4 fruit fly cellular contexts compared by ENCODE assay signal in the genomic region with DNA sequence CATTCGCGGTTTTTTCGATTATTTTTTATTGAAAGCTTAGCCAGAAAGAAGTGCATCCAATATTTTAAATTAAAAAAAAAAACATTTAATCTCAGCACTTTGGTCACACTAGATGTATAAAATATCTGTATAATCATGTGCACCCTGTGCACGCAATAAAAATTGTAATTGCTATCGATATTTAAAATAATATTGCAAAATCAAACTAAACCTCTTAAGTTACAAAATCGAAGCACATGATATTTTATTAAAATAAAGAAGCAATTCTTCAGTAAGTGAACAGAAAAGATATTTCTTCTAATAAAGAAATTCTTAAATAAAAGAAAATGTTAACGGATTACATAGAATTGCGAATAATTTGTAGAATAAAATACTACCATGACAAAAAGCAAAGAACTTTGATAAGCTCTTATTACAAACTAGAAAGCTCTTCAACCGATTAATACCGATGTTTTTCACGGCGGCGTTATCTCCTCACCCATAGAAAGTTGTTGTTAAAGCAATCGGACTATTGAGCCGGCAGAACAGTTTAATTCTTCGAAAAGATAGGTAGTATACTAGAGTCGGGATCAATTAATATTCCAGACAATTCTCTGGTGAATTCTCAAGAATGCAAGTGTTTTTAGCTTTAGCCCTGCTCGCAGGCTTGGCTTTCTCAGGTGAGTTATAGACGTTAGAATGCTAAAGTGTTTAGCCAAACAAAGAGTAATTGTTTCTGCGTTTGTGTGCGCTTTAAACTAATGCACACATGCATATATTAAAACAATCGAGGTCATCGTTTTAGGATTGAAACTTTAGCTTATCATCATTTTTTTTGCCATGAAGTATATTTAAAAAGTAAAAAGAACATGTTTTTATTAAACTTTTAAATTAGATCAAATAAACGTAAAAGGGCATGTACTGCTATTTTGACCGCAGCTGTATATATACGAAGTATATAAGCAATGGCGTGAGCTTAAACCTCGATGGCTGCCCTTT.
A peak's percentile ranks its signal among the peaks of the same experiment; 100 is the strongest.
TF ChIP-seq lines count a peak whose summit lies in the region.

CtsK1 (plus strand) TSS at position 490 of the 978 bp plus-strand sequence.

TF ChIP-seq in whole organism, adult, 20 proteins besides CTCF, POLR2A, EP300 and RAD21 (continued from another document):
- TF ChIP-seq Mnt (GFP tag; optimal IDR thresholded peaks at IDR 0.05; lab: Kevin White, UChicago) = no peak
- peak; percentile 63 for TF ChIP-seq ovo (GFP tag; optimal IDR thresholded peaks at IDR 0.05; lab: Kevin White, UChicago)
- peak; percentile 63 for TF ChIP-seq CG12768 (GFP tag; optimal IDR thresholded peaks at IDR 0.05; lab: Kevin White, UChicago)
- peak; percentile 22 for TF ChIP-seq pad (GFP tag; optimal IDR thresholded peaks at IDR 0.05; lab: Kevin White, UChicago)

TF ChIP-seq in whole organism, embryonic, 481 proteins besides CTCF, POLR2A, EP300 and RAD21 (continued from another document and continues in another):
- TF ChIP-seq fru (optimal IDR thresholded peaks at IDR 0.05; lab: Kevin White, UChicago) (no peak), Bteb2 (GFP tag; optimal IDR thresholded peaks at IDR 0.05; lab: Kevin White, UChicago) (no peak), da (GFP tag; optimal IDR thresholded peaks at IDR 0.05; lab: Kevin White, UChicago) (no peak), CG9727 (GFP tag; optimal IDR thresholded peaks at IDR 0.05; lab: Kevin White, UChicago) (peak; percentile 12), hbn (GFP tag; IDR thresholded peaks at IDR 0.05; lab: Robert Waterston, UW; ENCODE audit: partially characterized antibody) (peak; percentile 72), yki (optimal IDR thresholded peaks at IDR 0.05; lab: Kevin White, UChicago) (no peak), CG11398 (GFP tag; optimal IDR thresholded peaks at IDR 0.05; lab: Kevin White, UChicago) (no peak), Hr51 (GFP tag; optimal IDR thresholded peaks at IDR 0.05; lab: Kevin White, UChicago) (peak in 1 of 2 experiments; percentile 25), tin (GFP tag; optimal IDR thresholded peaks at IDR 0.05; lab: Kevin White, UChicago) (no peak), HmgZ (tag; optimal IDR thresholded peaks at IDR 0.05; lab: Kevin White, UChicago) (no peak), CG15514 (GFP tag; optimal IDR thresholded peaks at IDR 0.05; lab: Kevin White, UChicago) (no peak), Bgb (GFP tag; IDR thresholded peaks at IDR 0.05; lab: Robert Waterston, UW; ENCODE audit: partially characterized antibody) (peak; percentile 72; the same call in 1 of the 2 replicates), CG13123 (GFP tag; optimal IDR thresholded peaks at IDR 0.05; lab: Kevin White, UChicago) (no peak), ac (GFP tag; optimal IDR thresholded peaks at IDR 0.05; lab: Kevin White, UChicago) (no peak), tll (GFP tag; optimal IDR thresholded peaks at IDR 0.05; lab: Kevin White, UChicago) (no peak), CG31365 (tag; optimal IDR thresholded peaks at IDR 0.05; lab: Kevin White, UChicago) (no peak), Trl (optimal IDR thresholded peaks at IDR 0.05; lab: Kevin White, UChicago) (no peak), Trl (GFP tag; optimal IDR thresholded peaks at IDR 0.05; lab: Kevin White, UChicago) (no peak), CG16813 (GFP tag; IDR thresholded peaks at IDR 0.05; lab: Robert Waterston, UW; ENCODE audit: partially characterized antibody) (peak; percentile 48), Hand (GFP tag; optimal IDR thresholded peaks at IDR 0.05; lab: Kevin White, UChicago) (no peak), ERR (GFP tag; optimal IDR thresholded peaks at IDR 0.05; lab: Kevin White, UChicago) (no peak), p53 (GFP tag; optimal IDR thresholded peaks at IDR 0.05; lab: Kevin White, UChicago) (no peak), sd (tag; optimal IDR thresholded peaks at IDR 0.05; lab: Kevin White, UChicago) (no peak), CG6813 (GFP tag; optimal IDR thresholded peaks at IDR 0.05; lab: Kevin White, UChicago) (peak; percentile 1), Antp (GFP tag; optimal IDR thresholded peaks at IDR 0.05; lab: Kevin White, UChicago) (no peak), cg (GFP tag; optimal IDR thresholded peaks at IDR 0.05; lab: Kevin White, UChicago) (peak; percentile 15), dmrt11E (tag; optimal IDR thresholded peaks at IDR 0.05; lab: Kevin White, UChicago) (no peak), ab (GFP tag; optimal IDR thresholded peaks at IDR 0.05; lab: Kevin White, UChicago) (no peak), ATbp (GFP tag; optimal IDR thresholded peaks at IDR 0.05; lab: Kevin White, UChicago) (peak; percentile 4), CG18011 (GFP tag; optimal IDR thresholded peaks at IDR 0.05; lab: Kevin White, UChicago) (no peak), Asciz (GFP tag; optimal IDR thresholded peaks at IDR 0.05; lab: Kevin White, UChicago) (no peak), jigr1 (GFP tag; IDR thresholded peaks at IDR 0.05; lab: Robert Waterston, UW) (no peak), CG4282 (GFP tag; optimal IDR thresholded peaks at IDR 0.05; lab: Kevin White, UChicago) (no peak), Rfx (GFP tag; IDR thresholded peaks at IDR 0.05; lab: Robert Waterston, UW) (no peak; the same call in 1 of the 2 replicates), pros (GFP tag; optimal IDR thresholded peaks at IDR 0.05; lab: Kevin White, UChicago) (no peak), cad (GFP tag; optimal IDR thresholded peaks at IDR 0.05; lab: Kevin White, UChicago) (no peak), E2f2 (GFP tag; IDR thresholded peaks at IDR 0.05; lab: Robert Waterston, UW) (peak; percentile 74), dysf (GFP tag; IDR thresholded peaks at IDR 0.05; lab: Robert Waterston, UW) (no peak), Atf3 (GFP tag; optimal IDR thresholded peaks at IDR 0.05; lab: Kevin White, UChicago) (no peak)

TF ChIP-seq in whole organism, prepupa, 60 proteins besides CTCF, POLR2A, EP300 and RAD21 (continued from another document and continues in another):
- TF ChIP-seq CG3032 (tag; optimal IDR thresholded peaks at IDR 0.05; lab: Kevin White, UChicago) (peak; percentile 65), Eip78C (GFP tag; lab: Kevin White, UChicago) (peak; percentile 70), CG10631 (GFP tag; optimal IDR thresholded peaks at IDR 0.05; lab: Kevin White, UChicago) (peak; percentile 46), Sox15 (GFP tag; optimal IDR thresholded peaks at IDR 0.05; lab: Kevin White, UChicago) (no peak), lz (GFP tag; optimal IDR thresholded peaks at IDR 0.05; lab: Kevin White, UChicago) (peak; percentile 48), vri (GFP tag; optimal IDR thresholded peaks at IDR 0.05; lab: Kevin White, UChicago) (no peak), svp (GFP tag; lab: Kevin White, UChicago) (no peak), CG31627 (GFP tag; optimal IDR thresholded peaks at IDR 0.05; lab: Kevin White, UChicago) (peak; percentile 38), CG6276 (GFP tag; optimal IDR thresholded peaks at IDR 0.05; lab: Kevin White, UChicago) (no peak), Lpt (GFP tag; optimal IDR thresholded peaks at IDR 0.05; lab: Kevin White, UChicago) (no peak), dac (GFP tag; optimal IDR thresholded peaks at IDR 0.05; lab: Kevin White, UChicago) (no peak), CG34406 (GFP tag; optimal IDR thresholded peaks at IDR 0.05; lab: Kevin White, UChicago) (peak; percentile 32), Eip75B (GFP tag; optimal IDR thresholded peaks at IDR 0.05; lab: Kevin White, UChicago) (peak; percentile 60), Hr4 (GFP tag; optimal IDR thresholded peaks at IDR 0.05; lab: Kevin White, UChicago) (peak; percentile 58), CG16779 (tag; optimal IDR thresholded peaks at IDR 0.05; lab: Kevin White, UChicago) (no peak), CG10669 (GFP tag; optimal IDR thresholded peaks at IDR 0.05; lab: Kevin White, UChicago) (peak; percentile 43), pdm3 (GFP tag; optimal IDR thresholded peaks at IDR 0.05; lab: Kevin White, UChicago) (peak; percentile 61), net (GFP tag; optimal IDR thresholded peaks at IDR 0.05; lab: Kevin White, UChicago) (peak; percentile 56), Hr38 (GFP tag; optimal IDR thresholded peaks at IDR 0.05; lab: Kevin White, UChicago) (no peak), CG4318 (GFP tag; optimal IDR thresholded peaks at IDR 0.05; lab: Kevin White, UChicago) (no peak), CG11902 (GFP tag; optimal IDR thresholded peaks at IDR 0.05; lab: Kevin White, UChicago) (no peak), CG11294 (GFP tag; IDR thresholded peaks at IDR 0.05; lab: Robert Waterston, UW) (peak; percentile 70), cyc (GFP tag; optimal IDR thresholded peaks at IDR 0.05; lab: Kevin White, UChicago) (peak; percentile 6), fkh (GFP tag; optimal IDR thresholded peaks at IDR 0.05; lab: Kevin White, UChicago) (no peak), ss (GFP tag; optimal IDR thresholded peaks at IDR 0.05; lab: Kevin White, UChicago) (peak in 1 of 2 experiments; percentile 20), OdsH (GFP tag; optimal IDR thresholded peaks at IDR 0.05; lab: Kevin White, UChicago) (peak; percentile 50), eg (GFP tag; IDR thresholded peaks at IDR 0.05; lab: Robert Waterston, UW) (peak; percentile 91), CG3919 (GFP tag; optimal IDR thresholded peaks at IDR 0.05; lab: Kevin White, UChicago) (peak; percentile 52), Met (GFP tag; optimal IDR thresholded peaks at IDR 0.05; lab: Kevin White, UChicago) (peak; percentile 66), achi (GFP tag; optimal IDR thresholded peaks at IDR 0.05; lab: Kevin White, UChicago) (peak; percentile 64), spab (GFP tag; optimal IDR thresholded peaks at IDR 0.05; lab: Kevin White, UChicago) (peak; percentile 10), CG8319 (GFP tag; optimal IDR thresholded peaks at IDR 0.05; lab: Kevin White, UChicago) (no peak), fd59A (GFP tag; optimal IDR thresholded peaks at IDR 0.05; lab: Kevin White, UChicago) (no peak), esn (GFP tag; optimal IDR thresholded peaks at IDR 0.05; lab: Kevin White, UChicago) (peak; percentile 71), salr (GFP tag; optimal IDR thresholded peaks at IDR 0.05; lab: Kevin White, UChicago) (no peak), Eip93F (GFP tag; optimal IDR thresholded peaks at IDR 0.05; lab: Kevin White, UChicago) (no peak), CG32006 (GFP tag; optimal IDR thresholded peaks at IDR 0.05; lab: Kevin White, UChicago) (peak; percentile 56), topi (GFP tag; optimal IDR thresholded peaks at IDR 0.05; lab: Kevin White, UChicago) (peak; percentile 31), CG8632 (GFP tag; optimal IDR thresholded peaks at IDR 0.05; lab: Kevin White, UChicago) (peak; percentile 44), CG9139 (GFP tag; optimal IDR thresholded peaks at IDR 0.05; lab: Kevin White, UChicago) (no peak), CG1621 (tag; optimal IDR thresholded peaks at IDR 0.05; lab: Kevin White, UChicago) (no peak), CG6854 (GFP tag; optimal IDR thresholded peaks at IDR 0.05; lab: Kevin White, UChicago) (no peak), CG15336 (GFP tag; IDR thresholded peaks at IDR 0.05; lab: Robert Waterston, UW) (peak; percentile 88)

TF ChIP-seq in whole organism, pupa, 21 proteins besides CTCF, POLR2A, EP300 and RAD21 (continued from another document):
- TF ChIP-seq CG9948 (tag; optimal IDR thresholded peaks at IDR 0.05; lab: Kevin White, UChicago) = peak; percentile 50
- peak; percentile 15 for TF ChIP-seq EcR (GFP tag; optimal IDR thresholded peaks at IDR 0.05; lab: Kevin White, UChicago)
- no peak for TF ChIP-seq CG10348 (GFP tag; IDR thresholded peaks at IDR 0.05; lab: Robert Waterston, UW)
